Fruit fly (Drosophila melanogaster) whole organism, embryonic: ENCODE results near the gene Dbp73D.

Experiments
- Atf3 ChIP-seq: fragments of 200-800 bp; sonication (Bioruptor generic); optimal IDR thresholded peaks from 3 replicates; lab custom pipeline; 2016; ENCODE audit warnings: missing biosample characterization, missing genetic modification characterization
- CG10979 ChIP-seq: fragments of 200-800 bp; sonication (Bioruptor generic); optimal IDR thresholded peaks from 2 replicates; lab custom pipeline; 2018; ENCODE audit warnings: missing biosample characterization, mild to moderate bottlenecking, missing genetic modification characterization, moderate library complexity
- CG11696 ChIP-seq: fragments of 200-800 bp; sonication (Bioruptor generic); IDR thresholded peaks from 2 replicates; pipeline ENCODE4 v1.3.6; 2022; ENCODE audit warnings: missing biosample characterization, missing genetic modification characterization
- CG12391 ChIP-seq: fragments of 200-800 bp; sonication (Bioruptor generic); optimal IDR thresholded peaks from 3 replicates; lab custom pipeline; 2018; ENCODE audit warnings: missing biosample characterization, mild to moderate bottlenecking, missing genetic modification characterization, moderate library complexity
- CG14014 ChIP-seq: fragments of 200-800 bp; sonication (Bioruptor generic); IDR thresholded peaks from 2 replicates; pipeline ENCODE4 v1.3.6; 2022; ENCODE audit warnings: missing biosample characterization, missing genetic modification characterization
- CG14667 ChIP-seq: fragments of 200-800 bp; sonication (Bioruptor generic); IDR thresholded peaks from 2 replicates; pipeline ENCODE4 v1.3.6; 2022; ENCODE audit warnings: missing biosample characterization, missing genetic modification characterization
- CG14710 ChIP-seq: fragments of 200-800 bp; sonication (Bioruptor generic); optimal IDR thresholded peaks from 3 replicates; lab custom pipeline; 2019; ENCODE audit warnings: missing biosample characterization, mild to moderate bottlenecking, missing genetic modification characterization, moderate library complexity
- CG14965 ChIP-seq: fragments of 200-800 bp; sonication (Bioruptor generic); optimal IDR thresholded peaks from 2 replicates; lab custom pipeline; 2016; ENCODE audit warnings: missing biosample characterization, missing genetic modification characterization, borderline replicate concordance
- CG1647 ChIP-seq: fragments of 200-800 bp; sonication (Bioruptor generic); optimal IDR thresholded peaks from 3 replicates; lab custom pipeline; 2016; ENCODE audit warnings: missing biosample characterization, missing genetic modification characterization
- CG17328 ChIP-seq: fragments of 200-800 bp; sonication (Bioruptor generic); IDR thresholded peaks from 2 replicates; pipeline ENCODE4 v1.3.6; 2022; ENCODE audit warnings: missing biosample characterization, missing genetic modification characterization
- CG17385 ChIP-seq: fragments of 200-800 bp; sonication (Bioruptor generic); optimal IDR thresholded peaks from 3 replicates; lab custom pipeline; 2018; ENCODE audit warnings: missing biosample characterization, mild to moderate bottlenecking, missing genetic modification characterization
- CG17829 ChIP-seq: fragments of 200-800 bp; optimal IDR thresholded peaks from 2 replicates; lab custom pipeline; 2019; ENCODE audit warnings: missing biosample characterization, mild to moderate bottlenecking, missing genetic modification characterization, moderate library complexity
- CG1792 ChIP-seq: fragments of 200-800 bp; sonication (Bioruptor generic); optimal IDR thresholded peaks from 2 replicates; lab custom pipeline; 2016; ENCODE audit warnings: missing biosample characterization, missing genetic modification characterization
- CG18262 ChIP-seq: fragments of 200-800 bp; optimal IDR thresholded peaks from 3 replicates; lab custom pipeline; 2019; ENCODE audit warnings: missing biosample characterization, mild to moderate bottlenecking, missing genetic modification characterization, moderate library complexity
- CG2678 ChIP-seq: fragments of 200-800 bp; sonication (Bioruptor generic); optimal IDR thresholded peaks from 3 replicates; lab custom pipeline; 2019; ENCODE audit warnings: missing biosample characterization, mild to moderate bottlenecking, missing genetic modification characterization, moderate library complexity
- CG3065 ChIP-seq: fragments of 200-800 bp; sonication (Bioruptor generic); optimal IDR thresholded peaks from 2 replicates; lab custom pipeline; 2016; ENCODE audit warnings: missing biosample characterization, missing genetic modification characterization
- CG31441 ChIP-seq: fragments of 200-800 bp; sonication (Bioruptor generic); IDR thresholded peaks from 2 replicates; pipeline ENCODE4 v1.3.6; 2022; ENCODE audit warnings: missing biosample characterization, missing genetic modification characterization
- CG32772 ChIP-seq: fragments of 200-800 bp; sonication (Bioruptor generic); IDR thresholded peaks from 2 replicates; pipeline ENCODE4 v1.3.6; 2022; ENCODE audit warnings: missing biosample characterization, missing genetic modification characterization
- CG34376 ChIP-seq: fragments of 200-800 bp; sonication (Bioruptor generic); optimal IDR thresholded peaks from 2 replicates; lab custom pipeline; 2018; ENCODE audit warnings: missing biosample characterization, mild to moderate bottlenecking, missing genetic modification characterization
- CG4282 ChIP-seq: fragments of 200-800 bp; sonication (Bioruptor generic); optimal IDR thresholded peaks from 2 replicates; lab custom pipeline; 2016; ENCODE audit warnings: missing biosample characterization, missing genetic modification characterization
- CG6175 ChIP-seq: fragments of 200-800 bp; sonication (Bioruptor generic); IDR thresholded peaks from 3 replicates; pipeline ENCODE4 v1.3.6; 2022; ENCODE audit warnings: missing biosample characterization, missing genetic modification characterization
- CG7556 ChIP-seq: fragments of 200-800 bp; sonication (Bioruptor generic); optimal IDR thresholded peaks from 2 replicates; lab custom pipeline; 2017; ENCODE audit warnings: missing biosample characterization, mild to moderate bottlenecking, missing genetic modification characterization
- CTCF ChIP-seq: fragments of 200-800 bp; sonication (Bioruptor generic); optimal IDR thresholded peaks from 2 replicates; lab custom pipeline; 2017; ENCODE audit warnings: missing biosample characterization, mild to moderate bottlenecking, missing genetic modification characterization, moderate library complexity
- D ChIP-seq, 2 experiments: fragments of 200-800 bp in 1 of 2; fragments of >200 bp in 1 of 2; sonication (Bioruptor generic) in 1 of 2; optimal IDR thresholded peaks; 2 replicates in 1 of 2; 3 replicates in 1 of 2; lab custom pipeline; 2017; ENCODE audit warnings: mild to moderate bottlenecking in 1 of 2, missing biosample characterization in 1 of 2, missing genetic modification characterization in 1 of 2, missing genetic modification reagents in 1 of 2
- ERR ChIP-seq: fragments of 200-800 bp; sonication (Bioruptor generic); optimal IDR thresholded peaks from 2 replicates; lab custom pipeline; 2016; ENCODE audit warnings: missing biosample characterization, missing genetic modification characterization
- Hand ChIP-seq: fragments of 200-800 bp; sonication (Bioruptor generic); optimal IDR thresholded peaks from 2 replicates; lab custom pipeline; 2017; ENCODE audit warnings: mild to moderate bottlenecking, missing biosample characterization, missing genetic modification reagents, missing genetic modification characterization
- Pdp1 ChIP-seq, 2 experiments: fragments of 200-800 bp; sonication (Bioruptor generic); optimal IDR thresholded peaks; 3 replicates each; lab custom pipeline; 2016; ENCODE audit warnings: missing biosample characterization in 2 of 2, missing genetic modification characterization in 2 of 2, mild to moderate bottlenecking in 1 of 2, moderate library complexity in 1 of 2
- Ravus ChIP-seq: fragments of 200-800 bp; sonication (Bioruptor generic); IDR thresholded peaks from 2 replicates; pipeline ENCODE4 v1.3.6; 2022; ENCODE audit warnings: missing biosample characterization, missing genetic modification characterization
- Rx ChIP-seq: fragments of 200-800 bp; sonication (Bioruptor generic); IDR thresholded peaks from 2 replicates; pipeline ENCODE4 v1.3.6; 2022; ENCODE audit warnings: missing biosample characterization, missing genetic modification characterization
- Spps ChIP-seq: fragments of 200-800 bp; sonication (Bioruptor generic); optimal IDR thresholded peaks from 2 replicates; lab custom pipeline; 2018; ENCODE audit warnings: missing biosample characterization, mild to moderate bottlenecking, missing genetic modification characterization
- Xbp1 ChIP-seq: fragments of 200-800 bp; sonication (Bioruptor generic); optimal IDR thresholded peaks from 3 replicates; lab custom pipeline; 2016; ENCODE audit warnings: missing biosample characterization, mild to moderate bottlenecking, missing genetic modification characterization
- Xrp1 ChIP-seq: fragments of 200-800 bp; sonication (Bioruptor generic); IDR thresholded peaks from 2 replicates; pipeline ENCODE4 v1.3.6; 2022; ENCODE audit warnings: missing biosample characterization, missing genetic modification characterization
- ab ChIP-seq: fragments of 200-800 bp; sonication (Bioruptor generic); optimal IDR thresholded peaks from 2 replicates; lab custom pipeline; 2016; ENCODE audit warnings: missing biosample characterization, missing genetic modification characterization
- br ChIP-seq: fragments of >200 bp; optimal IDR thresholded peaks from 2 replicates; lab custom pipeline; 2017
- cad ChIP-seq: fragments of >200 bp; optimal IDR thresholded peaks from 2 replicates; lab custom pipeline; 2017; ENCODE audit warnings: missing biosample characterization, missing genetic modification characterization
- caup ChIP-seq: fragments of 200-800 bp; sonication (Bioruptor generic); optimal IDR thresholded peaks from 3 replicates; lab custom pipeline; 2017; ENCODE audit warnings: missing biosample characterization, mild to moderate bottlenecking, missing genetic modification characterization, moderate library complexity; ENCODE audit not compliant: severe bottlenecking
- dati ChIP-seq: fragments of 200-800 bp; sonication (Bioruptor generic); IDR thresholded peaks from 2 replicates; pipeline ENCODE4 v1.3.6; 2022; ENCODE audit warnings: missing biosample characterization, missing genetic modification characterization
- dimm ChIP-seq: fragments of 200-800 bp; sonication (Bioruptor generic); IDR thresholded peaks from 2 replicates; pipeline ENCODE4 v1.3.6; 2022; ENCODE audit warnings: missing biosample characterization, missing genetic modification characterization
- dysf ChIP-seq: fragments of 200-800 bp; sonication (Bioruptor generic); IDR thresholded peaks from 3 replicates; pipeline ENCODE4 v1.3.6; 2022; ENCODE audit warnings: missing biosample characterization, missing genetic modification characterization
- gsb ChIP-seq: fragments of 200-800 bp; sonication (Bioruptor generic); IDR thresholded peaks from 2 replicates; pipeline ENCODE4 v1.3.6; 2022; ENCODE audit warnings: missing biosample characterization, missing genetic modification characterization
- hth ChIP-seq: fragments of >200 bp; optimal IDR thresholded peaks from 2 replicates; lab custom pipeline; 2017; ENCODE audit warnings: inconsistent platforms
- jigr1 ChIP-seq: fragments of 200-800 bp; sonication (Bioruptor generic); IDR thresholded peaks from 3 replicates; pipeline ENCODE4 v1.3.6; 2022; ENCODE audit warnings: missing biosample characterization, missing genetic modification characterization
- lola ChIP-seq, 3 experiments: fragments of >200 bp in 2 of 3; fragments of 200-800 bp in 1 of 3; sonication (Bioruptor generic) in 1 of 3; optimal IDR thresholded peaks; 2 replicates each; lab custom pipeline; 2017 to 2019; ENCODE audit warnings: missing biosample characterization in 3 of 3, missing genetic modification characterization in 3 of 3, mild to moderate bottlenecking in 1 of 3, moderate library complexity in 1 of 3
- peb ChIP-seq: fragments of 200-800 bp; sonication (Bioruptor generic); IDR thresholded peaks from 2 replicates; pipeline ENCODE4 v1.3.6; 2022; ENCODE audit warnings: missing biosample characterization, missing genetic modification characterization
- sens-2 ChIP-seq: fragments of 200-800 bp; sonication (Bioruptor generic); IDR thresholded peaks from 2 replicates; pipeline ENCODE4 v1.3.6; 2022; ENCODE audit warnings: missing biosample characterization, missing genetic modification characterization
- sim ChIP-seq: fragments of 200-800 bp; sonication (Bioruptor generic); IDR thresholded peaks from 2 replicates; pipeline ENCODE4 v1.3.6; 2022; ENCODE audit warnings: missing biosample characterization, missing genetic modification characterization
- sima ChIP-seq: fragments of 200-800 bp; sonication (Bioruptor generic); optimal IDR thresholded peaks from 2 replicates; lab custom pipeline; 2016; ENCODE audit warnings: missing biosample characterization, missing genetic modification characterization
- stwl ChIP-seq: fragments of 200-800 bp; sonication (Bioruptor generic); optimal IDR thresholded peaks from 3 replicates; lab custom pipeline; 2018; ENCODE audit warnings: missing biosample characterization, mild to moderate bottlenecking, missing genetic modification characterization, moderate library complexity
- wdn ChIP-seq: fragments of 200-800 bp; sonication (Bioruptor generic); IDR thresholded peaks from 2 replicates; pipeline ENCODE4 v1.3.6; 2022; ENCODE audit warnings: missing biosample characterization, missing genetic modification characterization
- wek ChIP-seq: fragments of 200-800 bp; sonication (Bioruptor generic); optimal IDR thresholded peaks from 3 replicates; lab custom pipeline; 2018; ENCODE audit warnings: missing biosample characterization, mild to moderate bottlenecking, missing genetic modification characterization, moderate library complexity
- zen ChIP-seq: fragments of 200-800 bp; sonication (Bioruptor generic); optimal IDR thresholded peaks from 3 replicates; lab custom pipeline; 2018; ENCODE audit warnings: missing biosample characterization, mild to moderate bottlenecking, missing genetic modification characterization, moderate library complexity

Gene Dbp73D

dm6 chr3L:16743906-16744704 lies 13.5 kb upstream of the Dbp73D start (continued):
- no peak for TF ChIP-seq D (optimal IDR thresholded peaks at IDR 0.05; lab: Kevin White, UChicago)
- TF ChIP-seq D (GFP tag; optimal IDR thresholded peaks at IDR 0.05; lab: Kevin White, UChicago): peak; percentile 41
- TF ChIP-seq Xbp1 (GFP tag; lab: Kevin White, UChicago): no peak
- TF ChIP-seq peb: no peak
- no peak for TF ChIP-seq dati (GFP tag; lab: Robert Waterston, UW)
- no peak for TF ChIP-seq sens-2 (GFP tag; lab: Robert Waterston, UW)
- no peak for TF ChIP-seq cad (GFP tag; lab: Kevin White, UChicago)
- no peak for TF ChIP-seq ERR (GFP tag; lab: Kevin White, UChicago)
- no peak for TF ChIP-seq CG32772 (GFP tag; lab: Robert Waterston, UW)
- no peak for TF ChIP-seq CG14014 (GFP tag; lab: Robert Waterston, UW)
- no peak for TF ChIP-seq CG7556
- TF ChIP-seq CG10979 (tag; lab: Kevin White, UChicago): peak; percentile 79
- no peak for TF ChIP-seq dysf (GFP tag; lab: Robert Waterston, UW)
- TF ChIP-seq dimm (GFP tag; lab: Robert Waterston, UW): no peak
- peak; percentile 46; the same call in 1 of the 2 replicates for TF ChIP-seq CG31441
- TF ChIP-seq CG1647: no peak
- no peak for TF ChIP-seq CG11696
- TF ChIP-seq caup (GFP tag; lab: Kevin White, UChicago): no peak
- no peak for TF ChIP-seq CG1792 (GFP tag; lab: Kevin White, UChicago)
- peak in 1 of 3 experiments; percentile 62 for TF ChIP-seq lola (GFP tag; optimal IDR thresholded peaks at IDR 0.05; lab: Kevin White, UChicago)
- no peak for TF ChIP-seq sim
- TF ChIP-seq CG17829: peak; percentile 74
- TF ChIP-seq gsb (GFP tag; lab: Robert Waterston, UW): no peak
- TF ChIP-seq hth: peak; percentile 58
- peak in 1 of 2 experiments; percentile 0 for TF ChIP-seq Pdp1 (GFP tag; optimal IDR thresholded peaks at IDR 0.05; lab: Kevin White, UChicago)
- TF ChIP-seq CG17328 (GFP tag; lab: Robert Waterston, UW): peak; percentile 31; the same call in 1 of the 2 replicates
- TF ChIP-seq CG6175 (GFP tag; lab: Robert Waterston, UW): no peak
- TF ChIP-seq wdn (GFP tag; lab: Robert Waterston, UW): no peak
- TF ChIP-seq CG14965: no peak
- TF ChIP-seq ab (GFP tag; lab: Kevin White, UChicago): no peak
- peak; percentile 66 for TF ChIP-seq Xrp1 (GFP tag; lab: Robert Waterston, UW)
- TF ChIP-seq br: no peak
- TF ChIP-seq CG3065 (GFP tag; lab: Kevin White, UChicago): no peak
- no peak for TF ChIP-seq CTCF (GFP tag; lab: Kevin White, UChicago)
- TF ChIP-seq CG18262 (tag; lab: Kevin White, UChicago): peak; percentile 72
- TF ChIP-seq CG12391 (tag; lab: Kevin White, UChicago): peak; percentile 35
- no peak for TF ChIP-seq sima (GFP tag; lab: Kevin White, UChicago)
- no peak for TF ChIP-seq CG4282 (GFP tag; lab: Kevin White, UChicago)
- TF ChIP-seq wek (GFP tag; lab: Kevin White, UChicago): no peak
- TF ChIP-seq CG2678: peak; percentile 36
- peak; percentile 33 for TF ChIP-seq zen
- peak; percentile 60 for TF ChIP-seq CG14710 (tag; lab: Kevin White, UChicago)
- TF ChIP-seq CG17385: no peak
- TF ChIP-seq CG34376 (GFP tag; lab: Kevin White, UChicago): no peak
- TF ChIP-seq Atf3 (GFP tag; lab: Kevin White, UChicago): no peak
- no peak for TF ChIP-seq Ravus (GFP tag; lab: Robert Waterston, UW)
- TF ChIP-seq Hand (GFP tag; lab: Kevin White, UChicago): no peak
- TF ChIP-seq jigr1: no peak
- peak; percentile 2 for TF ChIP-seq stwl (tag; lab: Kevin White, UChicago)
- no peak for TF ChIP-seq CG14667 (GFP tag; lab: Robert Waterston, UW)
- TF ChIP-seq Spps (tag; lab: Kevin White, UChicago): peak; percentile 32
- no peak for TF ChIP-seq Rx (GFP tag; lab: Robert Waterston, UW)
